Fruit fly (Drosophila melanogaster) whole organism, pupa: ENCODE measurements around the gene E2f1.

ENCODE experiments used
- CG10348 ChIP-seq: fragments of 200-800 bp; sonication (Bioruptor generic); IDR thresholded peaks from 2 replicates; pipeline ENCODE4 v1.3.6; 2022; ENCODE audit warnings: missing biosample characterization, missing genetic modification characterization
- CG12605 ChIP-seq: fragments of 200-800 bp; sonication (Bioruptor generic); IDR thresholded peaks from 2 replicates; pipeline ENCODE4 v1.3.6; 2022; ENCODE audit warnings: missing biosample characterization, missing genetic modification characterization
- CG13204 ChIP-seq: fragments of 200-800 bp; sonication (Bioruptor generic); optimal IDR thresholded peaks from 2 replicates; lab custom pipeline; 2018; ENCODE audit warnings: missing biosample characterization, mild to moderate bottlenecking, missing genetic modification characterization, moderate library complexity
- CG14655 ChIP-seq: fragments of 200-800 bp; sonication (Bioruptor generic); optimal IDR thresholded peaks from 3 replicates; lab custom pipeline; 2017; ENCODE audit warnings: mild to moderate bottlenecking, missing biosample characterization, missing genetic modification reagents, missing genetic modification characterization
- CG15710 ChIP-seq: fragments of 200-800 bp; sonication (Bioruptor generic); optimal IDR thresholded peaks from 2 replicates; lab custom pipeline; 2018; ENCODE audit warnings: missing biosample characterization, mild to moderate bottlenecking, missing genetic modification characterization, moderate library complexity
- CG17806 ChIP-seq: fragments of 200-800 bp; sonication (Bioruptor generic); optimal IDR thresholded peaks from 2 replicates; lab custom pipeline; 2018; ENCODE audit warnings: missing biosample characterization, mild to moderate bottlenecking, missing genetic modification characterization, moderate library complexity
- CG32121 ChIP-seq: fragments of 200-800 bp; sonication (Bioruptor generic); IDR thresholded peaks from 2 replicates; pipeline ENCODE4 v1.3.6; 2022; ENCODE audit warnings: missing biosample characterization, missing genetic modification characterization
- CG34367 ChIP-seq: fragments of 200-800 bp; sonication (Bioruptor generic); optimal IDR thresholded peaks from 2 replicates; lab custom pipeline; 2018; ENCODE audit warnings: missing biosample characterization, mild to moderate bottlenecking, missing genetic modification characterization
- CG4496 ChIP-seq: fragments of 200-800 bp; sonication (Bioruptor generic); IDR thresholded peaks from 3 replicates; pipeline ENCODE4 v1.3.6; 2022; ENCODE audit warnings: missing biosample characterization, missing genetic modification characterization
- CG8159 ChIP-seq: fragments of 200-800 bp; sonication (Bioruptor generic); optimal IDR thresholded peaks from 3 replicates; lab custom pipeline; 2018; ENCODE audit warnings: missing biosample characterization, mild to moderate bottlenecking, missing genetic modification characterization, moderate library complexity
- CG8301 ChIP-seq: fragments of 200-800 bp; sonication (Bioruptor generic); optimal IDR thresholded peaks from 2 replicates; lab custom pipeline; 2018; ENCODE audit warnings: missing biosample characterization, mild to moderate bottlenecking, missing genetic modification characterization
- CG9948 ChIP-seq: fragments of 200-800 bp; sonication (Bioruptor generic); optimal IDR thresholded peaks from 2 replicates; lab custom pipeline; 2018; ENCODE audit warnings: missing biosample characterization, mild to moderate bottlenecking, missing genetic modification characterization, moderate library complexity
- D1 ChIP-seq: fragments of 200-800 bp; sonication (Bioruptor generic); optimal IDR thresholded peaks from 2 replicates; lab custom pipeline; 2018; ENCODE audit warnings: missing biosample characterization, mild to moderate bottlenecking, missing genetic modification characterization, moderate library complexity
- EcR ChIP-seq: fragments of 200-800 bp; sonication (Bioruptor generic); optimal IDR thresholded peaks from 3 replicates; lab custom pipeline; 2019; ENCODE audit warnings: missing biosample characterization, missing genetic modification characterization, mild to moderate bottlenecking, moderate library complexity, missing genetic modification reagents
- Ets98B ChIP-seq: fragments of 200-800 bp; sonication (Bioruptor generic); IDR thresholded peaks from 2 replicates; pipeline ENCODE4 v1.3.6; 2022; ENCODE audit warnings: missing biosample characterization, missing genetic modification characterization
- Pif1A ChIP-seq: fragments of 200-800 bp; sonication (Bioruptor generic); optimal IDR thresholded peaks from 3 replicates; lab custom pipeline; 2016; ENCODE audit warnings: missing biosample characterization, missing genetic modification characterization
- Pif1B ChIP-seq: fragments of 200-800 bp; sonication (Bioruptor generic); optimal IDR thresholded peaks from 3 replicates; lab custom pipeline; 2016; ENCODE audit warnings: missing biosample characterization, missing genetic modification characterization
- Snoo ChIP-seq: fragments of 200-800 bp; sonication (Bioruptor generic); optimal IDR thresholded peaks from 3 replicates; lab custom pipeline; 2017; ENCODE audit warnings: missing biosample characterization, mild to moderate bottlenecking, missing genetic modification characterization, inconsistent platforms
- fd96Ca ChIP-seq: fragments of 200-800 bp; sonication (Bioruptor generic); IDR thresholded peaks from 3 replicates; pipeline ENCODE4 v1.3.6; 2022; ENCODE audit warnings: missing biosample characterization, missing genetic modification characterization
- gl ChIP-seq: fragments of 200-800 bp; sonication (Bioruptor generic); optimal IDR thresholded peaks from 2 replicates; lab custom pipeline; 2018; ENCODE audit warnings: missing biosample characterization, mild to moderate bottlenecking, missing genetic modification characterization
- rn ChIP-seq: fragments of 200-800 bp; sonication (Bioruptor generic); IDR thresholded peaks from 2 replicates; pipeline ENCODE4 v1.3.6; 2022; ENCODE audit warnings: missing biosample characterization, missing genetic modification characterization

The E2f1 gene

dm6 chr3R:21649823-21650499, 10.7 kb downstream of the E2f1 start:
- TF ChIP-seq EcR, result peak; percentile 15
- no peak for TF ChIP-seq fd96Ca (GFP tag; lab: Robert Waterston, UW)
- peak; percentile 83 for TF ChIP-seq CG14655 (GFP tag; lab: Kevin White, UChicago)
- TF ChIP-seq Pif1A, result peak; percentile 46
- TF ChIP-seq CG17806 (tag; lab: Kevin White, UChicago), result peak; percentile 90
- TF ChIP-seq CG9948 (tag; lab: Kevin White, UChicago), result peak; percentile 95
- peak; percentile 70 for TF ChIP-seq Snoo (tag; lab: Kevin White, UChicago)
- TF ChIP-seq D1, result peak; percentile 96
- TF ChIP-seq CG34367 (tag; lab: Kevin White, UChicago), result peak; percentile 91
- peak; percentile 92 for TF ChIP-seq CG15710
- 0 out of 2 replicates have a peak, but pooled peaks have one; percentile 25 for TF ChIP-seq CG32121 (GFP tag; lab: Robert Waterston, UW)
- peak; percentile 28; the same call in 1 of the 2 replicates for TF ChIP-seq Ets98B (GFP tag; lab: Robert Waterston, UW)
- TF ChIP-seq Pif1B (GFP tag; lab: Kevin White, UChicago), result peak; percentile 69
- TF ChIP-seq CG10348 (GFP tag; lab: Robert Waterston, UW), result no peak
- peak; percentile 95 for TF ChIP-seq CG8159 (tag; lab: Kevin White, UChicago)
- 0 out of 2 replicates have a peak, but pooled peaks have one; percentile 2 for TF ChIP-seq rn (GFP tag; lab: Robert Waterston, UW)
- peak; percentile 48 for TF ChIP-seq gl (tag; lab: Kevin White, UChicago)
- TF ChIP-seq CG8301 (tag; lab: Kevin White, UChicago), result peak; percentile 64
- TF ChIP-seq CG4496 (GFP tag; lab: Robert Waterston, UW), result peak; percentile 66; the same call in 2 of the 3 replicates
- TF ChIP-seq CG13204 (GFP tag; lab: Kevin White, UChicago), result no peak
- peak; percentile 73 for TF ChIP-seq CG12605 (GFP tag; lab: Robert Waterston, UW)

- no peak for TF ChIP-seq CG32121 (GFP tag; lab: Robert Waterston, UW)
- TF ChIP-seq Pif1B (GFP tag; lab: Kevin White, UChicago), result no peak
- TF ChIP-seq CG12605 (GFP tag; lab: Robert Waterston, UW), result no peak
- peak; percentile 27 for TF ChIP-seq CG13204 (GFP tag; lab: Kevin White, UChicago)
- peak; percentile 92 for TF ChIP-seq CG9948 (tag; lab: Kevin White, UChicago)
- peak; percentile 77 for TF ChIP-seq EcR
- peak; percentile 88 for TF ChIP-seq CG15710
- no peak for TF ChIP-seq Snoo (tag; lab: Kevin White, UChicago)
- TF ChIP-seq CG10348 (GFP tag; lab: Robert Waterston, UW), result no peak
- TF ChIP-seq Pif1A, result no peak
- no peak for TF ChIP-seq fd96Ca (GFP tag; lab: Robert Waterston, UW)
- peak; percentile 47 for TF ChIP-seq CG14655 (GFP tag; lab: Kevin White, UChicago)
- peak; percentile 76 for TF ChIP-seq CG34367 (tag; lab: Kevin White, UChicago)
- TF ChIP-seq CG4496 (GFP tag; lab: Robert Waterston, UW), result no peak
- no peak for TF ChIP-seq Ets98B (GFP tag; lab: Robert Waterston, UW)
- TF ChIP-seq D1, result peak; percentile 55
- peak; percentile 91 for TF ChIP-seq CG17806 (tag; lab: Kevin White, UChicago)
- peak; percentile 11 for TF ChIP-seq gl (tag; lab: Kevin White, UChicago)
- TF ChIP-seq rn (GFP tag; lab: Robert Waterston, UW), result peak; percentile 33; the same call in 1 of the 2 replicates
- no peak for TF ChIP-seq CG8301 (tag; lab: Kevin White, UChicago)
- peak; percentile 91 for TF ChIP-seq CG8159 (tag; lab: Kevin White, UChicago)
Measured at dm6 chr3R:21649053-21649821, 11.4 kb downstream of the E2f1 start.

DNA sequence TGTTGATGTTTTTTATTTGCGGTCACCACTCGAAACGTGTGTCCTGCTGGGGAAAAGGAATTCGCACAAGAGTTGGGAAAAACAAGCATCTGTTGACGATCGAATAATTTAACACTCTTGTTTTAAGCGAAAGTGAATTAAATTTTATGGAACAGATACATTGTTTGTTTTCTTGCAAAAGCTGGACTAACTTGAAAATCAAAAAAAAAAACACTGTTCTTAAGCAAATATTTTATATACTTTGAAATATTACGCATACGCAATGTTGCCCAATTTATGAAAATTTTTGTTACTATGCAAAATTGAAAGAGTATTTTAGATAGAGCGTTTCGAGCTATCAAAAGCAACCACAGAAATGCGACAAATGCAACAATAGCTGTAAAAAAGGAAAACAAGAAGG, 12.2 kb downstream of the E2f1 start:
- TF ChIP-seq CG17806 (tag; lab: Kevin White, UChicago) (peak; percentile 50), CG14655 (GFP tag; lab: Kevin White, UChicago) (peak; percentile 16), CG34367 (tag; lab: Kevin White, UChicago) (peak; percentile 56), Pif1B (GFP tag; lab: Kevin White, UChicago) (peak; percentile 34), D1 (peak; percentile 11), CG9948 (tag; lab: Kevin White, UChicago) (peak; percentile 48), rn (GFP tag; lab: Robert Waterston, UW) (no peak), Pif1A (peak; percentile 25), CG10348 (GFP tag; lab: Robert Waterston, UW) (no peak), CG15710 (peak; percentile 57), EcR (no peak), CG8159 (tag; lab: Kevin White, UChicago) (peak; percentile 71), Snoo (tag; lab: Kevin White, UChicago) (peak; percentile 25)

- no peak for TF ChIP-seq fd96Ca (GFP tag; lab: Robert Waterston, UW)
- TF ChIP-seq CG4496 (GFP tag; lab: Robert Waterston, UW), result 0 out of 3 replicates have a peak, but pooled peaks have one; percentile 42
- no peak for TF ChIP-seq CG17806 (tag; lab: Kevin White, UChicago)
- TF ChIP-seq CG13204 (GFP tag; lab: Kevin White, UChicago), result peak; percentile 54
- TF ChIP-seq CG9948 (tag; lab: Kevin White, UChicago), result no peak
- TF ChIP-seq EcR, result peak; percentile 33
- peak; percentile 40 for TF ChIP-seq gl (tag; lab: Kevin White, UChicago)
- no peak for TF ChIP-seq D1
- TF ChIP-seq Pif1B (GFP tag; lab: Kevin White, UChicago), result no peak
Measured at dm6 chr3R:21645904-21646664, 14.6 kb downstream of the E2f1 start.
